Worm (Caenorhabditis elegans) whole organism, L1 larva: Measurements from ENCODE around the gene H01G02.3.

Source experiments
- C04F5.9 ChIP-seq: sonication (generic microtip); optimal IDR thresholded peaks from 2 replicates; lab custom pipeline; 2016; ENCODE audit warnings: missing genetic modification characterization, missing compliant biosample characterization
- C34B4.2 ChIP-seq: sonication (generic microtip); optimal IDR thresholded peaks from 2 replicates; lab custom pipeline; 2017; ENCODE audit warnings: mild to moderate bottlenecking, missing genetic modification characterization, missing compliant biosample characterization
- F16B12.6 ChIP-seq: fragments of 150-350 bp; optimal IDR thresholded peaks from 2 replicates; lab custom pipeline; 2014; ENCODE audit warnings: missing biosample characterization, missing genetic modification characterization
- alr-1 ChIP-seq: fragments of 200-800 bp; sonication (Bioruptor generic); optimal IDR thresholded peaks from 2 replicates; lab custom pipeline; 2018; ENCODE audit warnings: borderline replicate concordance, mild to moderate bottlenecking, missing genetic modification characterization, missing compliant biosample characterization
- blmp-1 ChIP-seq: fragments of 150-350 bp; optimal IDR thresholded peaks from 2 replicates; lab custom pipeline; 2014; ENCODE audit warnings: missing biosample characterization, missing genetic modification characterization
- ceh-8 ChIP-seq: fragments of 200-800 bp; sonication (Bioruptor generic); optimal IDR thresholded peaks from 2 replicates; lab custom pipeline; 2018; ENCODE audit warnings: mild to moderate bottlenecking, missing genetic modification characterization, moderate library complexity, missing compliant biosample characterization
- ceh-90 ChIP-seq: sonication (generic microtip); optimal IDR thresholded peaks from 2 replicates; lab custom pipeline; 2016; ENCODE audit warnings: missing genetic modification characterization, missing compliant biosample characterization
- dpl-1 ChIP-seq, 3 experiments: fragments of 150-350 bp in 2 of 3; sonication (generic microtip) in 1 of 3; optimal IDR thresholded peaks; 2 replicates each; lab custom pipeline; 2014 to 2017; ENCODE audit warnings: missing biosample characterization in 3 of 3, missing genetic modification characterization in 3 of 3, missing genetic modification reagents in 3 of 3
- dsc-1 ChIP-seq: sonication (generic microtip); optimal IDR thresholded peaks from 2 replicates; lab custom pipeline; 2016; ENCODE audit warnings: mild to moderate bottlenecking, missing genetic modification characterization, missing compliant biosample characterization
- efl-1 ChIP-seq, 4 experiments: fragments of 150-350 bp; optimal IDR thresholded peaks in 3 of 4; peaks in 1 of 4; 1 replicate in 1 of 4; 2 replicates in 3 of 4; lab custom pipeline; 2014; ENCODE audit warnings: missing biosample characterization in 2 of 4, missing genetic modification characterization in 2 of 4, missing genetic modification reagents in 2 of 4
- efl-3 ChIP-seq: fragments of 200-800 bp; sonication (Bioruptor generic); optimal IDR thresholded peaks from 2 replicates; lab custom pipeline; 2018; ENCODE audit warnings: mild to moderate bottlenecking, missing genetic modification characterization, missing compliant biosample characterization
- egl-27 ChIP-seq, 2 experiments: fragments of 150-350 bp in 1 of 2; sonication (generic microtip); optimal IDR thresholded peaks; 3 replicates each; lab custom pipeline; 2017 to 2018; ENCODE audit warnings: missing biosample characterization in 2 of 2, missing genetic modification characterization in 2 of 2, missing genetic modification reagents in 2 of 2
- ets-5 ChIP-seq: fragments of 200-800 bp; sonication (Bioruptor generic); IDR thresholded peaks from 2 replicates; pipeline ENCODE4 v1.3.6; 2022; ENCODE audit warnings: missing genetic modification characterization, missing compliant biosample characterization
- fkh-10 ChIP-seq: sonication (generic microtip); optimal IDR thresholded peaks from 2 replicates; lab custom pipeline; 2017; ENCODE audit warnings: missing biosample characterization, missing genetic modification reagents, missing genetic modification characterization
- fkh-4 ChIP-seq: sonication (generic microtip); optimal IDR thresholded peaks from 2 replicates; lab custom pipeline; 2016; ENCODE audit warnings: missing compliant biosample characterization, missing genetic modification characterization, borderline replicate concordance
- fkh-8 ChIP-seq: sonication (generic microtip); optimal IDR thresholded peaks from 2 replicates; lab custom pipeline; 2016; ENCODE audit warnings: mild to moderate bottlenecking, missing genetic modification characterization, missing compliant biosample characterization
- hlh-17 ChIP-seq: fragments of 200-800 bp; sonication (Bioruptor generic); optimal IDR thresholded peaks from 2 replicates; lab custom pipeline; 2018; ENCODE audit warnings: missing genetic modification characterization, mild to moderate bottlenecking, missing compliant biosample characterization, moderate library complexity, borderline replicate concordance
- irx-1 ChIP-seq: sonication (generic microtip); optimal IDR thresholded peaks from 2 replicates; lab custom pipeline; 2016; ENCODE audit warnings: missing genetic modification characterization, missing compliant biosample characterization
- lin-14 ChIP-seq: fragments of 200-800 bp; sonication (Bioruptor generic); optimal IDR thresholded peaks from 2 replicates; lab custom pipeline; 2018; ENCODE audit warnings: mild to moderate bottlenecking, missing genetic modification characterization, moderate library complexity, missing compliant biosample characterization
- lin-39 ChIP-seq: fragments of 150-350 bp; optimal IDR thresholded peaks from 2 replicates; lab custom pipeline; 2014; ENCODE audit warnings: missing biosample characterization, missing genetic modification reagents, missing genetic modification characterization
- lsy-2 ChIP-seq, 2 experiments: fragments of 150-350 bp; optimal IDR thresholded peaks; 2 replicates each; lab custom pipeline; 2014; ENCODE audit warnings: missing biosample characterization in 2 of 2, missing genetic modification characterization in 2 of 2
- mab-9 ChIP-seq: fragments of 200-800 bp; sonication (Bioruptor generic); IDR thresholded peaks from 2 replicates; pipeline ENCODE4 v1.3.6; 2022; ENCODE audit warnings: missing genetic modification reagents, missing genetic modification characterization, missing compliant biosample characterization
- mef-2 ChIP-seq: fragments of 150-350 bp; optimal IDR thresholded peaks from 2 replicates; lab custom pipeline; 2014; ENCODE audit warnings: missing biosample characterization, missing genetic modification characterization
- mep-1 ChIP-seq: fragments of 150-350 bp; optimal IDR thresholded peaks from 2 replicates; lab custom pipeline; 2014; ENCODE audit warnings: missing biosample characterization, missing genetic modification characterization
- nhr-11 ChIP-seq: fragments of 150-350 bp; optimal IDR thresholded peaks from 2 replicates; lab custom pipeline; 2014; ENCODE audit warnings: missing biosample characterization, missing genetic modification characterization
- nhr-47 ChIP-seq: sonication (generic microtip); optimal IDR thresholded peaks from 2 replicates; lab custom pipeline; 2016; ENCODE audit warnings: mild to moderate bottlenecking, missing genetic modification characterization, moderate library complexity, missing compliant biosample characterization
- nhr-71 ChIP-seq: sonication (generic microtip); optimal IDR thresholded peaks from 2 replicates; lab custom pipeline; 2016; ENCODE audit warnings: mild to moderate bottlenecking, missing genetic modification characterization, moderate library complexity, missing compliant biosample characterization
- nhr-76 ChIP-seq: sonication (generic microtip); optimal IDR thresholded peaks from 2 replicates; lab custom pipeline; 2017; ENCODE audit warnings: missing biosample characterization, missing genetic modification characterization
- nhr-85 ChIP-seq: sonication (generic microtip); peaks from one replicate; lab custom pipeline; 2016; ENCODE audit warnings: missing genetic modification characterization, inconsistent platforms, missing compliant biosample characterization
- nhr-90 ChIP-seq: sonication (generic microtip); optimal IDR thresholded peaks from 2 replicates; lab custom pipeline; 2016; ENCODE audit warnings: mild to moderate bottlenecking, missing genetic modification characterization, missing compliant biosample characterization; ENCODE audit not compliant: poor library complexity
- pag-3 ChIP-seq: sonication (generic microtip); optimal IDR thresholded peaks from 2 replicates; lab custom pipeline; 2017; ENCODE audit warnings: missing genetic modification characterization, mild to moderate bottlenecking, missing compliant biosample characterization, antibody characterized with exemption, borderline replicate concordance; ENCODE audit not compliant: insufficient read depth
- pax-3 ChIP-seq: fragments of 200-800 bp; sonication (Bioruptor generic); optimal IDR thresholded peaks from 2 replicates; lab custom pipeline; 2018; ENCODE audit warnings: mild to moderate bottlenecking, missing genetic modification characterization, moderate library complexity, missing compliant biosample characterization
- snpc-4 ChIP-seq: fragments of 150-350 bp; optimal IDR thresholded peaks from 2 replicates; lab custom pipeline; 2014; ENCODE audit warnings: missing biosample characterization, missing genetic modification characterization
- snu-23 ChIP-seq: sonication (generic microtip); optimal IDR thresholded peaks from 2 replicates; lab custom pipeline; 2016; ENCODE audit warnings: missing genetic modification characterization, missing compliant biosample characterization
- sup-37 ChIP-seq: fragments of 200-800 bp; sonication (Bioruptor generic); optimal IDR thresholded peaks from 2 replicates; lab custom pipeline; 2018; ENCODE audit warnings: mild to moderate bottlenecking, missing genetic modification characterization, missing compliant biosample characterization
- tbx-2 ChIP-seq: sonication (generic microtip); optimal IDR thresholded peaks from 2 replicates; lab custom pipeline; 2016; ENCODE audit warnings: missing genetic modification characterization, missing compliant biosample characterization
- tlp-1 ChIP-seq: fragments of 150-350 bp; optimal IDR thresholded peaks from 2 replicates; lab custom pipeline; 2014; ENCODE audit warnings: missing biosample characterization, missing genetic modification characterization
- unc-62 ChIP-seq: fragments of 150-350 bp; optimal IDR thresholded peaks from 2 replicates; lab custom pipeline; 2014; ENCODE audit warnings: missing biosample characterization, missing genetic modification reagents, missing genetic modification characterization
- unc-86 ChIP-seq: sonication (generic microtip); optimal IDR thresholded peaks from 2 replicates; lab custom pipeline; 2016; ENCODE audit warnings: missing genetic modification characterization, missing compliant biosample characterization
- vab-15 ChIP-seq: sonication (generic microtip); optimal IDR thresholded peaks from 2 replicates; lab custom pipeline; 2017; ENCODE audit warnings: missing genotype, mild to moderate bottlenecking, missing genetic modification characterization, missing compliant biosample characterization
- zag-1 ChIP-seq: fragments of 150-350 bp; optimal IDR thresholded peaks from 2 replicates; lab custom pipeline; 2014; ENCODE audit warnings: missing biosample characterization, missing genetic modification characterization
- ztf-11 ChIP-seq, 2 experiments: sonication (generic microtip); optimal IDR thresholded peaks; 2 replicates each; lab custom pipeline; 2016 to 2017; ENCODE audit warnings: missing genetic modification characterization in 2 of 2, missing biosample characterization in 1 of 2, missing compliant biosample characterization in 1 of 2

The H01G02.3 gene

ce11 chrIV:11759852-11760251, 32.5 kb downstream of the H01G02.3 start (continued):
- peak; percentile 75 for TF ChIP-seq dsc-1 (tag; lab: Kevin White, UChicago)
- TF ChIP-seq egl-27 (tag; optimal IDR thresholded peaks at IDR 0.05; lab: Kevin White, UChicago) = no peak
- TF ChIP-seq hlh-17 (GFP tag; lab: Kevin White, UChicago) = no peak
- no peak for TF ChIP-seq unc-62 (GFP tag; lab: Kevin White, UChicago)
- TF ChIP-seq ceh-8 (GFP tag; lab: Kevin White, UChicago) = no peak
- TF ChIP-seq unc-86 = peak; percentile 42
- no peak for TF ChIP-seq pag-3 (tag; lab: Kevin White, UChicago)
- no peak for TF ChIP-seq snpc-4
- peak; percentile 72 for TF ChIP-seq nhr-71 (tag; lab: Kevin White, UChicago)
- TF ChIP-seq tbx-2 (tag; lab: Kevin White, UChicago) = peak; percentile 4
- no peak for TF ChIP-seq sup-37
- no peak for TF ChIP-seq ztf-11 (tag; optimal IDR thresholded peaks at IDR 0.05; lab: Kevin White, UChicago)
- TF ChIP-seq lin-14 (GFP tag; lab: Kevin White, UChicago) = peak; percentile 47
- no peak for TF ChIP-seq vab-15 (tag; lab: Kevin White, UChicago)
- no peak for TF ChIP-seq snu-23
- TF ChIP-seq tlp-1 (tag; lab: Kevin White, UChicago) = no peak
- TF ChIP-seq efl-3 (GFP tag; lab: Kevin White, UChicago) = no peak
- TF ChIP-seq irx-1 (tag; lab: Kevin White, UChicago) = no peak
- TF ChIP-seq fkh-4 (tag; lab: Kevin White, UChicago) = no peak
- no peak for TF ChIP-seq lin-39 (tag; lab: Kevin White, UChicago)
- no peak for TF ChIP-seq nhr-85
- no peak for TF ChIP-seq nhr-11 (tag; lab: Kevin White, UChicago)
- peak; percentile 63 for TF ChIP-seq fkh-8 (tag; lab: Kevin White, UChicago)
- no peak for TF ChIP-seq F16B12.6 (tag; lab: Kevin White, UChicago)
- no peak for TF ChIP-seq alr-1
- TF ChIP-seq lsy-2 (tag; optimal IDR thresholded peaks at IDR 0.05; lab: Kevin White, UChicago) = peak in 1 of 2 experiments; percentile 13
- peak; percentile 27 for TF ChIP-seq pax-3 (tag; lab: Kevin White, UChicago)

ce11 chrIV:11755907-11756306, 36.5 kb downstream of the H01G02.3 start, which contains the start of gene T12A7.9:
TSS of gene T12A7.9 (minus strand) at chrIV:11756007.
- TF ChIP-seq nhr-47 (tag; lab: Kevin White, UChicago) = peak; percentile 14
- no peak for TF ChIP-seq ceh-90 (tag; lab: Kevin White, UChicago)

ce11 chrIV:11755003-11755402, 37.4 kb downstream of the H01G02.3 start, which contains the start of gene T12A7.10:
TSS of gene T12A7.10 (minus strand) at chrIV:11755103.
- TF ChIP-seq dpl-1 (GFP tag; optimal IDR thresholded peaks at IDR 0.05; lab: Kevin White, UChicago) (no peak), mab-9 (GFP tag; lab: Robert Waterston, UW) (no peak), nhr-76 (no peak), fkh-10 (no peak), C04F5.9 (tag; lab: Kevin White, UChicago) (no peak), blmp-1 (tag; lab: Kevin White, UChicago) (no peak), ets-5 (GFP tag; lab: Robert Waterston, UW) (no peak), C34B4.2 (no peak), vab-15 (tag; lab: Kevin White, UChicago) (no peak), pag-3 (tag; lab: Kevin White, UChicago) (no peak), efl-1 (optimal IDR thresholded peaks at IDR 0.05; lab: Kevin White, UChicago) (no peak), efl-1 (GFP tag; optimal IDR thresholded peaks at IDR 0.05 in 1 of 2; lab: Kevin White, UChicago) (peak in 1 of 2 experiments; percentile 0), nhr-90 (tag; lab: Kevin White, UChicago) (no peak), mep-1 (tag; lab: Kevin White, UChicago) (no peak), nhr-85 (peak; percentile 42), zag-1 (no peak), F16B12.6 (tag; lab: Kevin White, UChicago) (no peak), mef-2 (tag; lab: Kevin White, UChicago) (no peak)
